Worm (Caenorhabditis elegans): Measurements from ENCODE around the gene M03E7.2.

DNA sequence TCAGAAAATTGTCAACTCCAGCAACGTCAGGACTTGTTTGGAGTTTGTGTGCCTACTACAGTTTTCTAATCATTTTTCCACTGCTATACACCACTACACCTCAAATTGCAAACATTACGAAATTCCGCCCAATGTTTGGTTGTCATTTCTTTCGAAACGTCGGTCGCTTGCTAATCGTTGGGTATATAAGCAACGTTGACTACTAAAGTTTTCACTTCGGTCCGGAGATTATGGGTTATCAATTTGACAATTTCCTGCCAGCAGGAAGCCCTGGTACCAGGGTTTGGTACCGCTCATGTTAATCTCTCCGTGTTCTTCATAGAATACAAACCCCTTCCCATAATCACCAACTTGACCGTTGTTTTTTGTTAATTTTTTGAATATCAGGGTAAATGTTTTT lies 41.4 kb upstream of the M03E7.2 start:
- TF ChIP-seq him-1 (tag; optimal IDR thresholded peaks at IDR 0.05) (peak; percentile 27), W03F9.2 (tag; optimal IDR thresholded peaks at IDR 0.05) (peak; percentile 54)
